Fruit fly (Drosophila melanogaster): ENCODE measurements around the gene CG2186.

The CG2186 gene

dm6 chrX:10854686-10855085, 2.8 kb upstream of the CG2186 start, which contains the start of gene feo (continued):
- TF ChIP-seq H2.0 (GFP tag; IDR thresholded peaks at IDR 0.05) (no peak), jigr1 (GFP tag; IDR thresholded peaks at IDR 0.05) (no peak), corto (GFP tag; optimal IDR thresholded peaks at IDR 0.05) (no peak), ems (GFP tag; optimal IDR thresholded peaks at IDR 0.05) (no peak), zen (tag; optimal IDR thresholded peaks at IDR 0.05) (peak; percentile 6), CG10274 (GFP tag; optimal IDR thresholded peaks at IDR 0.05) (no peak), CG10959 (GFP tag; IDR thresholded peaks at IDR 0.05) (no peak), fd3F (GFP tag; optimal IDR thresholded peaks at IDR 0.05) (no peak), CG8359 (GFP tag; optimal IDR thresholded peaks at IDR 0.05; ENCODE audit: borderline replicate concordance) (no peak), Tbp (GFP tag; optimal IDR thresholded peaks at IDR 0.05) (no peak), Mad (GFP tag; optimal IDR thresholded peaks at IDR 0.05) (no peak), tll (GFP tag; optimal IDR thresholded peaks at IDR 0.05) (no peak), NfI (GFP tag; optimal IDR thresholded peaks at IDR 0.05) (no peak), CG16863 (GFP tag; optimal IDR thresholded peaks at IDR 0.05) (no peak), disco-r (GFP tag; optimal IDR thresholded peaks at IDR 0.05) (no peak), al (GFP tag; IDR thresholded peaks at IDR 0.05) (no peak), CG8944 (GFP tag; optimal IDR thresholded peaks at IDR 0.05) (no peak), CG6272 (GFP tag; IDR thresholded peaks at IDR 0.05) (no peak), ab (GFP tag; optimal IDR thresholded peaks at IDR 0.05) (no peak), CG8478 (optimal IDR thresholded peaks at IDR 0.05) (no peak), CG6791 (GFP tag; IDR thresholded peaks at IDR 0.05; ENCODE audit: partially characterized antibody) (no peak), peb (GFP tag; IDR thresholded peaks at IDR 0.05) (no peak), Hey (tag; optimal IDR thresholded peaks at IDR 0.05) (no peak), Gsc (GFP tag; IDR thresholded peaks at IDR 0.05) (no peak), slou (GFP tag; optimal IDR thresholded peaks at IDR 0.05) (no peak), CG4854 (GFP tag; optimal IDR thresholded peaks at IDR 0.05) (no peak), Bgb (GFP tag; IDR thresholded peaks at IDR 0.05; ENCODE audit: partially characterized antibody) (peak; percentile 40; the same call in 1 of the 2 replicates), eyg (GFP tag; optimal IDR thresholded peaks at IDR 0.05) (no peak), ham (GFP tag; IDR thresholded peaks at IDR 0.05) (no peak), chn (GFP tag; optimal IDR thresholded peaks at IDR 0.05) (no peak), trh (GFP tag; optimal IDR thresholded peaks at IDR 0.05) (no peak), BtbVII (GFP tag; optimal IDR thresholded peaks at IDR 0.05) (no peak), CG30431 (GFP tag; optimal IDR thresholded peaks at IDR 0.05) (no peak), CG1603 (tag; optimal IDR thresholded peaks at IDR 0.05) (peak; percentile 71), CG30403 (GFP tag; optimal IDR thresholded peaks at IDR 0.05) (peak; percentile 23), CG14014 (GFP tag; IDR thresholded peaks at IDR 0.05) (no peak), Elba2 (GFP tag; optimal IDR thresholded peaks at IDR 0.05) (peak; percentile 9), CG10654 (GFP tag; optimal IDR thresholded peaks at IDR 0.05) (no peak), CG4404 (GFP tag; IDR thresholded peaks at IDR 0.05) (no peak), sens (GFP tag) (peak; percentile 32), CG10462 (GFP tag; optimal IDR thresholded peaks at IDR 0.05) (no peak), Hr51 (GFP tag; optimal IDR thresholded peaks at IDR 0.05) (no peak), CG7839 (tag; optimal IDR thresholded peaks at IDR 0.05) (no peak), CG31441 (GFP tag; IDR thresholded peaks at IDR 0.05) (no peak), CG5245 (GFP tag; optimal IDR thresholded peaks at IDR 0.05) (no peak), Hr3 (GFP tag; optimal IDR thresholded peaks at IDR 0.05) (no peak), CG4424 (GFP tag; optimal IDR thresholded peaks at IDR 0.05) (no peak), CG10543 (GFP tag; optimal IDR thresholded peaks at IDR 0.05) (no peak), dmrt99B (tag; optimal IDR thresholded peaks at IDR 0.05) (no peak), sd (tag; optimal IDR thresholded peaks at IDR 0.05) (no peak), CG6813 (GFP tag; optimal IDR thresholded peaks at IDR 0.05) (no peak), zf30C (GFP tag; optimal IDR thresholded peaks at IDR 0.05) (peak; percentile 54), Dp (GFP tag; optimal IDR thresholded peaks at IDR 0.05) (peak; percentile 92)

Measured in whole organism, embryonic.